3 fruit fly cellular contexts compared by ENCODE assay signal in the genomic region with DNA sequence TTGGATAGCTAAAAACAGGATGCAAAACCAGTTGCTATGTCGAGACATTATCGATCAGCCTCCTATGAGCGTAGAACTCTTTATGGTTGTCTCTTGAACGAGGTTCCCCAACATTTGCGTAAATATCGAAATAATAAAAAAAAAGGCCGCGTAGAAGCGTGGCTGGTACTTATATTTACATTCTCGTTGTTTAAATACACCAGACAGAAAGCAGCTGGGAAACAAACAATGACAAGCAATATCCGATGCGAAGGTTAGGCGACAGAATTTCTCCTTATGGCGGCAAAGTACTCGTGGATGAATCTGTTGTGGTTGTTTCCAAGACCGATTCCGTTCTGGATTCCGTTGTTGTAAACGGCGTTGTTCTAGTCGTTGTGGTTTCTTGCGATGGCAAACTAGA.
A peak's percentile ranks its signal among the peaks of the same experiment; 100 is the strongest.
TF ChIP-seq lines count a peak whose summit lies in the region.

Gene CG43139 (minus strand): TSS at position 88 of the 400 bp plus-strand sequence.

- no peak for TF ChIP-seq CTCF in whole organism, embryonic (GFP tag; optimal IDR thresholded peaks at IDR 0.05; lab: Kevin White, UChicago)

TF ChIP-seq in whole organism, embryonic, 481 proteins besides CTCF, POLR2A, EP300 and RAD21:
- peak; percentile 7 for TF ChIP-seq lab (GFP tag; optimal IDR thresholded peaks at IDR 0.05; lab: Kevin White, UChicago)
- 0 out of 2 replicates have a peak, but pooled peaks have one; percentile 14 for TF ChIP-seq Rfx (GFP tag; IDR thresholded peaks at IDR 0.05; lab: Robert Waterston, UW)
- peak; percentile 18 for TF ChIP-seq Hmr (GFP tag; optimal IDR thresholded peaks at IDR 0.05; lab: Kevin White, UChicago)
- no peak for TF ChIP-seq Adf1 (GFP tag; IDR thresholded peaks at IDR 0.05; lab: Robert Waterston, UW)
- TF ChIP-seq kni (GFP tag; optimal IDR thresholded peaks at IDR 0.05; lab: Kevin White, UChicago): no peak

TF ChIP-seq in whole organism, prepupa, 60 proteins besides CTCF, POLR2A, EP300 and RAD21:
- TF ChIP-seq fkh (GFP tag; optimal IDR thresholded peaks at IDR 0.05; lab: Kevin White, UChicago) (peak; percentile 41), eg (GFP tag; IDR thresholded peaks at IDR 0.05; lab: Robert Waterston, UW) (no peak)

TF ChIP-seq in whole organism, wandering third instar larva, 38 proteins besides CTCF, POLR2A, EP300 and RAD21:
- peak; percentile 39 for TF ChIP-seq OdsH (GFP tag; optimal IDR thresholded peaks at IDR 0.05; lab: Kevin White, UChicago)
- TF ChIP-seq CG32264 (GFP tag; optimal IDR thresholded peaks at IDR 0.05; lab: Kevin White, UChicago): no peak
- TF ChIP-seq dsf (GFP tag; optimal IDR thresholded peaks at IDR 0.05; lab: Kevin White, UChicago; ENCODE audit: borderline replicate concordance): no peak
- no peak for TF ChIP-seq CrebA (GFP tag; optimal IDR thresholded peaks at IDR 0.05; lab: Kevin White, UChicago; ENCODE audit: borderline replicate concordance)
- TF ChIP-seq rgr (GFP tag; optimal IDR thresholded peaks at IDR 0.05; lab: Kevin White, UChicago): peak; percentile 53
- TF ChIP-seq Hr83 (GFP tag; optimal IDR thresholded peaks at IDR 0.05; lab: Kevin White, UChicago; ENCODE audit: poor library complexity, severe bottlenecking): peak; percentile 76
- TF ChIP-seq Dfd (GFP tag; optimal IDR thresholded peaks at IDR 0.05; lab: Kevin White, UChicago): no peak
- peak; percentile 53 for TF ChIP-seq h (GFP tag; optimal IDR thresholded peaks at IDR 0.05; lab: Kevin White, UChicago)
